Worm (Caenorhabditis elegans) whole organism, L4 larva: Measurements from ENCODE around the gene fbxa-96.
A peak's percentile ranks its signal among the peaks of the same experiment; 100 is the strongest.

Experiments
- T20F7.1 ChIP-seq: fragments of 200-800 bp; sonication (Bioruptor generic); optimal IDR thresholded peaks from 2 replicates; lab custom pipeline; 2018; ENCODE audit warnings: mild to moderate bottlenecking, missing genetic modification characterization, missing compliant biosample characterization
- T26A8.4 ChIP-seq: fragments of 200-800 bp; sonication (Bioruptor generic); IDR thresholded peaks from 2 replicates; pipeline ENCODE4 v1.3.6; 2022; ENCODE audit warnings: missing genetic modification characterization, missing compliant biosample characterization
- Y75B8A.6 ChIP-seq: fragments of 200-800 bp; sonication (Bioruptor generic); IDR thresholded peaks from 2 replicates; pipeline ENCODE4 v1.3.6; 2022; ENCODE audit warnings: missing genetic modification reagents, missing genetic modification characterization, missing compliant biosample characterization
- ZK546.5 ChIP-seq, 2 experiments: sonication (generic microtip); optimal IDR thresholded peaks; 2 replicates each; lab custom pipeline; 2017; ENCODE audit warnings: missing biosample characterization in 2 of 2, missing genetic modification characterization in 2 of 2
- aha-1 ChIP-seq: fragments of 150-350 bp; peaks from one replicate; lab custom pipeline; 2014; ENCODE audit warnings: missing biosample characterization, missing genetic modification characterization
- ama-1 ChIP-seq: fragments of 150-350 bp; optimal IDR thresholded peaks from 2 replicates; lab custom pipeline; 2014; ENCODE audit warnings: inconsistent platforms, mixed read lengths
- ceh-20 ChIP-seq: fragments of 200-800 bp; sonication (Bioruptor generic); IDR thresholded peaks from 2 replicates; pipeline ENCODE4 v1.3.6; 2022; ENCODE audit warnings: missing genetic modification reagents, missing genetic modification characterization, missing compliant biosample characterization
- ceh-44 ChIP-seq: fragments of 200-800 bp; sonication (Bioruptor generic); IDR thresholded peaks from 2 replicates; pipeline ENCODE4 v1.3.6; 2022; ENCODE audit warnings: missing genetic modification reagents, missing genetic modification characterization, missing compliant biosample characterization
- ceh-62 ChIP-seq: sonication (generic microtip); optimal IDR thresholded peaks from 2 replicates; lab custom pipeline; 2017; ENCODE audit warnings: missing biosample characterization, missing genetic modification characterization
- ctbp-1 ChIP-seq: fragments of 200-800 bp; sonication (Bioruptor generic); IDR thresholded peaks from 2 replicates; pipeline ENCODE4 v1.3.6; 2022; ENCODE audit warnings: missing genetic modification reagents, missing genetic modification characterization, missing compliant biosample characterization
- daf-16 ChIP-seq, 3 experiments: sonication (generic microtip); optimal IDR thresholded peaks; 2 replicates each; lab custom pipeline; 2016 to 2017; ENCODE audit warnings: missing genetic modification characterization in 3 of 3, missing genetic modification reagents in 3 of 3, mild to moderate bottlenecking in 2 of 3, missing compliant biosample characterization in 2 of 3, missing biosample characterization in 1 of 3, moderate library complexity in 1 of 3
- daf-19 ChIP-seq: fragments of 200-800 bp; sonication (Bioruptor generic); conservative IDR thresholded peaks from 2 replicates; pipeline ENCODE4 v1.3.6; 2022; ENCODE audit warnings: missing genetic modification characterization, missing compliant biosample characterization
- dmd-8 ChIP-seq: fragments of 200-800 bp; sonication (Bioruptor generic); IDR thresholded peaks from 2 replicates; pipeline ENCODE4 v1.3.6; 2022; ENCODE audit warnings: missing genetic modification characterization, missing compliant biosample characterization
- dpl-1 ChIP-seq: fragments of 150-350 bp; optimal IDR thresholded peaks from 2 replicates; lab custom pipeline; 2014; ENCODE audit warnings: missing biosample characterization, missing genetic modification reagents, missing genetic modification characterization
- hmg-1.1 ChIP-seq: fragments of 200-800 bp; sonication (Bioruptor generic); IDR thresholded peaks from 2 replicates; pipeline ENCODE4 v1.3.6; 2022; ENCODE audit warnings: missing genetic modification reagents, missing genetic modification characterization, missing compliant biosample characterization
- lin-38 ChIP-seq: fragments of 200-800 bp; sonication (Bioruptor generic); IDR thresholded peaks from 2 replicates; pipeline ENCODE4 v1.3.6; 2022; ENCODE audit warnings: missing genetic modification reagents, missing genetic modification characterization, missing compliant biosample characterization
- lsy-2 ChIP-seq, 2 experiments: fragments of 150-350 bp in 1 of 2; sonication (generic microtip) in 1 of 2; optimal IDR thresholded peaks; 2 replicates each; lab custom pipeline; 2014 to 2017; ENCODE audit warnings: missing biosample characterization in 2 of 2, missing genetic modification characterization in 2 of 2
- mdl-1 ChIP-seq, 2 experiments: fragments of 150-350 bp in 1 of 2; sonication (generic microtip) in 1 of 2; optimal IDR thresholded peaks; 2 replicates each; lab custom pipeline; 2014 to 2017; ENCODE audit warnings: missing biosample characterization in 2 of 2, missing genetic modification characterization in 2 of 2
- mep-1 ChIP-seq: fragments of 150-350 bp; sonication (generic microtip); optimal IDR thresholded peaks from 3 replicates; lab custom pipeline; 2014; ENCODE audit warnings: missing biosample characterization, missing genetic modification characterization
- mes-2 ChIP-seq: sonication (generic microtip); optimal IDR thresholded peaks from 2 replicates; lab custom pipeline; 2016; ENCODE audit warnings: missing genotype, mild to moderate bottlenecking, missing genetic modification characterization, missing compliant biosample characterization; ENCODE audit not compliant: poor library complexity, severe bottlenecking
- mxl-2 ChIP-seq: fragments of 200-800 bp; sonication (Bioruptor generic); conservative IDR thresholded peaks from 2 replicates; pipeline ENCODE4 v1.3.6; 2022; ENCODE audit warnings: missing genetic modification reagents, missing genetic modification characterization, missing compliant biosample characterization
- nhr-102 ChIP-seq: sonication (generic microtip); optimal IDR thresholded peaks from 2 replicates; lab custom pipeline; 2016; ENCODE audit warnings: mild to moderate bottlenecking, missing genetic modification characterization, moderate library complexity, missing compliant biosample characterization
- nhr-11 ChIP-seq: fragments of 150-350 bp; optimal IDR thresholded peaks from 2 replicates; lab custom pipeline; 2014; ENCODE audit warnings: missing biosample characterization, missing genetic modification characterization
- nhr-237 ChIP-seq: sonication (generic microtip); optimal IDR thresholded peaks from 2 replicates; lab custom pipeline; 2017; ENCODE audit warnings: missing biosample characterization, missing genetic modification characterization
- nhr-25 ChIP-seq: sonication (generic microtip); optimal IDR thresholded peaks from 2 replicates; lab custom pipeline; 2017; ENCODE audit warnings: missing genetic modification characterization, mild to moderate bottlenecking, missing compliant biosample characterization, antibody characterized with exemption, moderate library complexity, borderline replicate concordance; ENCODE audit not compliant: insufficient read depth
- nhr-28 ChIP-seq: fragments of 150-350 bp; optimal IDR thresholded peaks from 2 replicates; lab custom pipeline; 2014; ENCODE audit warnings: missing biosample characterization, missing genetic modification characterization
- nhr-41 ChIP-seq: fragments of 200-800 bp; sonication (Bioruptor generic); IDR thresholded peaks from 2 replicates; pipeline ENCODE4 v1.3.6; 2022; ENCODE audit warnings: missing genetic modification reagents, missing genetic modification characterization, missing compliant biosample characterization
- nhr-42 ChIP-seq: fragments of 200-800 bp; sonication (Bioruptor generic); IDR thresholded peaks from 2 replicates; pipeline ENCODE4 v1.3.6; 2022; ENCODE audit warnings: missing genetic modification characterization, missing compliant biosample characterization
- nhr-77 ChIP-seq: fragments of 150-350 bp; optimal IDR thresholded peaks from 2 replicates; lab custom pipeline; 2014; ENCODE audit warnings: missing biosample characterization, missing genetic modification characterization
- php-3 ChIP-seq: fragments of 200-800 bp; sonication (Bioruptor generic); IDR thresholded peaks from 2 replicates; pipeline ENCODE4 v1.3.6; 2022; ENCODE audit warnings: missing genetic modification reagents, missing genetic modification characterization, missing compliant biosample characterization
- sdz-12 ChIP-seq: fragments of 200-800 bp; sonication (Bioruptor generic); optimal IDR thresholded peaks from 2 replicates; lab custom pipeline; 2018; ENCODE audit warnings: mild to moderate bottlenecking, missing genetic modification characterization, missing compliant biosample characterization
- set-16 ChIP-seq: fragments of 200-800 bp; sonication (Bioruptor generic); IDR thresholded peaks from 2 replicates; pipeline ENCODE4 v1.3.6; 2022; ENCODE audit warnings: missing genetic modification reagents, missing genetic modification characterization, missing compliant biosample characterization
- skn-1 ChIP-seq: fragments of 150-350 bp; optimal IDR thresholded peaks from 2 replicates; lab custom pipeline; 2014; ENCODE audit warnings: missing biosample characterization, missing genetic modification characterization
- snpc-1.2 ChIP-seq: fragments of 200-800 bp; sonication (Bioruptor generic); IDR thresholded peaks from 2 replicates; pipeline ENCODE4 v1.3.6; 2022; ENCODE audit warnings: missing genetic modification reagents, missing genetic modification characterization, missing compliant biosample characterization
- tra-1 ChIP-seq: fragments of 200-800 bp; sonication (Bioruptor generic); IDR thresholded peaks from 2 replicates; pipeline ENCODE4 v1.3.6; 2022; ENCODE audit warnings: missing genetic modification reagents, missing genetic modification characterization, missing compliant biosample characterization
- unc-62 ChIP-seq, 3 experiments: fragments of 150-350 bp in 1 of 3; sonication (generic microtip); optimal IDR thresholded peaks in 2 of 3; peaks in 1 of 3; 1 replicate in 1 of 3; 2 replicates in 2 of 3; lab custom pipeline; 2014 to 2017; ENCODE audit warnings: missing biosample characterization in 3 of 3, missing genetic modification characterization in 3 of 3, missing genetic modification reagents in 3 of 3, missing genotype in 1 of 3
- vab-7 ChIP-seq: fragments of 200-800 bp; sonication (Bioruptor generic); IDR thresholded peaks from 2 replicates; pipeline ENCODE4 v1.3.6; 2022; ENCODE audit warnings: missing genetic modification reagents, missing genetic modification characterization, missing compliant biosample characterization
- zip-2 ChIP-seq: fragments of 150-350 bp; optimal IDR thresholded peaks from 2 replicates; lab custom pipeline; 2014; ENCODE audit warnings: missing biosample characterization, missing genetic modification characterization
- ztf-11 ChIP-seq: fragments of 150-350 bp; optimal IDR thresholded peaks from 2 replicates; lab custom pipeline; 2014; ENCODE audit warnings: missing biosample characterization, missing genetic modification characterization

fbxa-96 gene

DNA sequence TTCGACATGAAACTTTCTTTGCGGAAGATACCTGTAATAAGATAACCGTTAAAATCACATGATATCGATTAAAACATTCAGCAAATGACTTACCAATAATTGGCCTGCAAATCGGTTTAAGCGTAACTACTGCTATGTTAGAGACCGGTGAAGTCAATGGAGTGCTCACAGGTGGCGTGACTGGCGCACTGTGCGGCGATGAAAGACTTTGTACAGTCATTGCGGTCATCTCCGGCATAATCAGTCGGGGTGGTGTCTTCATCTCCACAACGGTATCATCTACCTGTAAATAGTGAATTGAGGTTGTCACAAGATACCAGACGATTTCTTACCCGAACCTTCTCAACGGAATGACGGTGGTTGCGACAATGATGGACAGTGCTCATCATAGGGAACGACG lies 16.7 kb upstream of the fbxa-96 start:
- no peak for TF ChIP-seq snpc-1.2 (GFP tag; lab: Robert Waterston, UW)
- no peak for TF ChIP-seq nhr-41 (GFP tag; lab: Robert Waterston, UW)
- TF ChIP-seq nhr-102 (tag; lab: Kevin White, UChicago), result peak; percentile 22
- peak in 1 of 2 experiments; percentile 36 for TF ChIP-seq unc-62 (GFP tag; optimal IDR thresholded peaks at IDR 0.05 in 1 of 2; lab: Kevin White, UChicago)
- TF ChIP-seq unc-62 (tag; optimal IDR thresholded peaks at IDR 0.05; lab: Kevin White, UChicago), result no peak
- TF ChIP-seq ama-1 (lab: Kevin White, UChicago), result peak; percentile 72
- 0 out of 2 replicates have a peak, but pooled peaks have one; percentile 14 for TF ChIP-seq dmd-8

DNA sequence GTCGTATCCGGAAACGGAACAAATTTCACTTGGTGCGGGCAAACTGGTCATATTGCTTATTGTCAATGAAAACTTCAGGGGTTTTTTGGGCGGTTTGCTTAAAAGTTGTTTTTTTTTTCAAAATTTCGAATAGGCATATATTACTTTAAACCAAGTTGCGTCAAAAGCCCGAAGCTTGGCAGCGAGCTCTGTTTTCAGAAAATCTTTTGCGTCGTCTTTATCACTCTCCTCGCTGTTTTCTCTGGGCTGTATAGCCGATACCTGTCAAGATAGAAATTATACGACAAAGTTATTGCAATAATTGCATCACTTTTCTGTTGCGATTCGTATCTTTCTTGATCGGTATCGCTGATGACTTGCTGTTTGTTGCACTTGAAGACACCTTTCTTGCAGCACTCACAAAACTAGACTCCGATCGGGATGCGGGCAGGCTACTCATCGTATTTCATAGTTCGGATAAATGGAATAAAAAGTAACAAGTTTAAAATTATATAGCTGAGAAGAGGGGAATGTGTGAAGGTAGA lies 15.9 kb upstream of the fbxa-96 start, which contains the start of the genes H40L08.3 and H40L08.9:
H40L08.3 (minus strand) TSS at position 51 of the 524 bp plus-strand sequence.
H40L08.9 (minus strand) TSS at position 439 of the 524 bp plus-strand sequence.
- peak in 1 of 2 experiments; percentile 97 for TF ChIP-seq unc-62 (GFP tag; optimal IDR thresholded peaks at IDR 0.05 in 1 of 2; lab: Kevin White, UChicago)
- no peak for TF ChIP-seq unc-62 (tag; optimal IDR thresholded peaks at IDR 0.05; lab: Kevin White, UChicago)
- no peak for TF ChIP-seq aha-1 (tag; lab: Kevin White, UChicago)
- peak; percentile 56 for TF ChIP-seq nhr-25
- TF ChIP-seq snpc-1.2 (GFP tag; lab: Robert Waterston, UW), result no peak
- TF ChIP-seq daf-19 (GFP tag; lab: Robert Waterston, UW), result no peak
- peak; percentile 9 for TF ChIP-seq nhr-28 (tag; lab: Kevin White, UChicago)
- 0 out of 2 replicates have a peak, but pooled peaks have one; percentile 4 for TF ChIP-seq Y75B8A.6 (GFP tag; lab: Robert Waterston, UW)
- peak; percentile 46; the same call in 1 of the 2 replicates for TF ChIP-seq php-3 (GFP tag; lab: Robert Waterston, UW)
- peak; percentile 30 for TF ChIP-seq nhr-102 (tag; lab: Kevin White, UChicago)
- TF ChIP-seq mxl-2, result no peak
- no peak for TF ChIP-seq zip-2 (tag; lab: Kevin White, UChicago)
- no peak for TF ChIP-seq mes-2 (tag; lab: Kevin White, UChicago)
- no peak for TF ChIP-seq ceh-62 (tag; lab: Kevin White, UChicago)
- no peak for TF ChIP-seq set-16 (GFP tag; lab: Robert Waterston, UW)
- TF ChIP-seq dpl-1, result no peak
- TF ChIP-seq nhr-77 (tag; lab: Kevin White, UChicago), result no peak
- no peak for TF ChIP-seq hmg-1.1 (GFP tag; lab: Robert Waterston, UW)
- TF ChIP-seq ZK546.5 (tag; optimal IDR thresholded peaks at IDR 0.05; lab: Kevin White, UChicago), result no peak
- no peak for TF ChIP-seq ceh-20 (GFP tag; lab: Robert Waterston, UW)
- no peak for TF ChIP-seq nhr-237 (tag; lab: Kevin White, UChicago)
- TF ChIP-seq sdz-12, result peak; percentile 57
- no peak for TF ChIP-seq ctbp-1 (GFP tag; lab: Robert Waterston, UW)
- peak; percentile 98 for TF ChIP-seq ama-1 (lab: Kevin White, UChicago)
- TF ChIP-seq ceh-44 (GFP tag; lab: Robert Waterston, UW), result no peak
- TF ChIP-seq lin-38 (GFP tag; lab: Robert Waterston, UW), result 0 out of 2 replicates have a peak, but pooled peaks have one; percentile 5
- no peak for TF ChIP-seq tra-1 (GFP tag; lab: Robert Waterston, UW)
- peak; percentile 72 for TF ChIP-seq T26A8.4 (GFP tag; lab: Robert Waterston, UW)
- TF ChIP-seq T20F7.1 (GFP tag; lab: Kevin White, UChicago), result no peak
- no peak for TF ChIP-seq lsy-2 (tag; optimal IDR thresholded peaks at IDR 0.05; lab: Kevin White, UChicago)
- no peak for TF ChIP-seq vab-7 (GFP tag; lab: Robert Waterston, UW)
- no peak for TF ChIP-seq nhr-42 (GFP tag; lab: Robert Waterston, UW)
- no peak for TF ChIP-seq daf-16 (GFP tag; optimal IDR thresholded peaks at IDR 0.05; lab: Kevin White, UChicago)
- TF ChIP-seq daf-16 (tag; optimal IDR thresholded peaks at IDR 0.05; lab: Kevin White, UChicago), result no peak
- no peak for TF ChIP-seq mep-1 (tag; lab: Kevin White, UChicago)
- TF ChIP-seq mdl-1 (tag; optimal IDR thresholded peaks at IDR 0.05; lab: Kevin White, UChicago), result no peak
- TF ChIP-seq skn-1 (tag; lab: Kevin White, UChicago), result no peak
- TF ChIP-seq ztf-11 (tag; lab: Kevin White, UChicago), result no peak
- no peak for TF ChIP-seq nhr-11
